Worm (Caenorhabditis elegans) whole organism, midembryonic: ENCODE data around the gene fzo-1.

Experiments
- klf-2 ChIP-seq: fragments of 200-800 bp; sonication (Bioruptor generic); conservative IDR thresholded peaks from 2 replicates; pipeline ENCODE4 v1.3.6; 2022; ENCODE audit warnings: missing genetic modification reagents, missing genetic modification characterization, missing compliant biosample characterization
- tab-1 ChIP-seq: fragments of 200-800 bp; sonication (Bioruptor generic); IDR thresholded peaks from 2 replicates; pipeline ENCODE4 v1.3.6; 2022; ENCODE audit warnings: missing genetic modification characterization, missing compliant biosample characterization
- ztf-23 ChIP-seq: fragments of 200-800 bp; sonication (Bioruptor generic); IDR thresholded peaks from 2 replicates; pipeline ENCODE4 v1.3.6; 2022; ENCODE audit warnings: missing genetic modification reagents, missing genetic modification characterization, missing compliant biosample characterization

ce11 chrII:5846181-5846580, 10.2 kb upstream of the fzo-1 start:
- no peak for TF ChIP-seq tab-1 (GFP tag; lab: Robert Waterston, UW)
- no peak for TF ChIP-seq ztf-23
- TF ChIP-seq klf-2 (GFP tag; lab: Robert Waterston, UW), result no peak
